Fruit fly (Drosophila melanogaster): Measurements from ENCODE around the gene CG33768.

The CG33768 gene

DNA sequence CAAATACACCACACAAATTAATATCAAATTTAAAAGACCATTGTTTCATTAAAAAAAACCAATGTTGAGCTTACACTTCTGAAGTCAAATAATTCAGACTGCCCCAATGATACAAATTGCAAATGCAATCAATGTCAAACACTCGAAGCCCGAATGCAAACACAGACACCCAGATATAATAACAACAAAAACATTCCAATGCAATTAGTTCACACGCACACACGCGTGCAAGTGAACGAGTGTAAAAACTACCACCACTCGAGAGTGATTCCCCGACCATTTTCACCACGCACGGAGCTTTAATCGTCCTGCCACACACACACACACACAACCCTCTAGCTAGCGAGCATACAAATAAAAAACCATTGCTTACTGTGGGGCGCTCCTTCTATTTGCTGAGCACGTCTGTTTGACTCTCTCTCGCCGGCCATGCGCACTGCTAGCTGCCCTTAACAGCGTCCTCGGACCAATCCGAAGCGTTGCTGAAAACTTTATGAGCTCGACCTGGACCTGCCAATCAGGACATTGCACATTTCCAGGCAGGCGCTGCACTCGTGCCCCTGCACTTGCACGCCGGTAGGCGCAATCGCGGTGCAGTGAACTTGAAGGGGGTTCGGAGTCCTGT, 4.6 kb upstream of the CG33768 start:
- TF ChIP-seq CG10348 (GFP tag; IDR thresholded peaks at IDR 0.05) (no peak), CG8301 (tag; optimal IDR thresholded peaks at IDR 0.05) (no peak), CG9948 (tag; optimal IDR thresholded peaks at IDR 0.05) (no peak), CG8159 (tag; optimal IDR thresholded peaks at IDR 0.05) (no peak), CG14655 (GFP tag; optimal IDR thresholded peaks at IDR 0.05) (no peak), Ets98B (GFP tag; IDR thresholded peaks at IDR 0.05) (no peak), CG17806 (tag; optimal IDR thresholded peaks at IDR 0.05) (no peak), Snoo (tag; optimal IDR thresholded peaks at IDR 0.05) (no peak), Pif1A (GFP tag; optimal IDR thresholded peaks at IDR 0.05) (no peak)

DNA sequence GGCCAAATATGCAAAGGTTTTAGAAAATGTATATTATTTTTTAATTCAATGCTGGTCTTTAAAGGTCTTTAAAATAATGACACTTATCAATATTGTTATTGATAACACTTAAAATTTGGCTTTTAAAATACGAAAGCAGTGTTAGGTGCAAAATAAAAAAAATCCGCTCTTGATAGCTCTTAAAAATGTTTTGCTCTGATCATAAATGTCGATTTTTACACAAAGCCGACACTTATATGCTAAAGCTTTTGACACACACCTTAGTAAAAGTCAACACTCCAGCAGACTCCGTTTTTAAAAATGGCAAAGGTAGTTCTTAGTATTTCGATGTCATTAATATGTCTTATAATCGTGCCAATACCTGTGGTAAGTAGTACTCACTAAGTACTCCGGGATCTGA, 1.6 kb upstream of the CG33768 start, which contains the start of gene CG33766:
Gene CG33766, plus strand, starts transcription at position 301 of the 400 bp plus-strand sequence.
- no peak for TF ChIP-seq rn (GFP tag; IDR thresholded peaks at IDR 0.05)
- no peak for TF ChIP-seq CG17806 (tag; optimal IDR thresholded peaks at IDR 0.05)
- no peak for TF ChIP-seq CG13204 (GFP tag; optimal IDR thresholded peaks at IDR 0.05)
- no peak for TF ChIP-seq CG14655 (GFP tag; optimal IDR thresholded peaks at IDR 0.05)
- no peak for TF ChIP-seq CG32121 (GFP tag; IDR thresholded peaks at IDR 0.05)
- TF ChIP-seq EcR (GFP tag; optimal IDR thresholded peaks at IDR 0.05) = no peak
- TF ChIP-seq Pif1A (GFP tag; optimal IDR thresholded peaks at IDR 0.05) = no peak
- no peak for TF ChIP-seq CG34367 (tag; optimal IDR thresholded peaks at IDR 0.05)
- no peak for TF ChIP-seq Pif1B (GFP tag; optimal IDR thresholded peaks at IDR 0.05)
- no peak for TF ChIP-seq CG12605 (GFP tag; IDR thresholded peaks at IDR 0.05)
- TF ChIP-seq CG9948 (tag; optimal IDR thresholded peaks at IDR 0.05) = no peak
- TF ChIP-seq CG8159 (tag; optimal IDR thresholded peaks at IDR 0.05) = no peak
- TF ChIP-seq CG4496 (GFP tag; IDR thresholded peaks at IDR 0.05) = no peak
- no peak for TF ChIP-seq CG10348 (GFP tag; IDR thresholded peaks at IDR 0.05)
- TF ChIP-seq CG8301 (tag; optimal IDR thresholded peaks at IDR 0.05) = no peak
- no peak for TF ChIP-seq D1 (tag; optimal IDR thresholded peaks at IDR 0.05)

DNA sequence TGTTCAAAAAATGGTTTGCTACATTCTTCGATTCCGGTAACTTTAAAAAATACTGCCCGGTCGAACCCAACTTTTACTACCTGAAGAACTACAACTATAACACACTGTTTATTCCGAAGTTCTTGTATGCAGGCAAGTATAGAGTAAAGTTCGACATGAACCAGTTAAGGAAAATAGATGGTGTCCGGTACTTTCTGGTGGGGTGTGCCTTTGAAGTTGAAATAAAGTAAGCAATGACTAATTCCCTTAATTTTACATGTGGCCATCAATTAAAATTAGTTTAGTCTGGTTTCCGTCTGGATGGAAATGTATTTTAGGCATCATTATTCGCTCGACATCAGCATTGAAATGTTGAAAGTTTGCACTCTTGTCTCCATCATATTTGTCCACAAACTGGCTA, 956 bp upstream of the CG33768 start, which contains the start of gene CG33767:
Gene CG33767, plus strand, starts transcription at position 301 of the 400 bp plus-strand sequence.
- TF ChIP-seq CG34367 (tag; optimal IDR thresholded peaks at IDR 0.05) (no peak), CG8301 (tag; optimal IDR thresholded peaks at IDR 0.05) (no peak), Pif1B (GFP tag; optimal IDR thresholded peaks at IDR 0.05) (no peak), gl (tag; optimal IDR thresholded peaks at IDR 0.05) (no peak), CG10348 (GFP tag; IDR thresholded peaks at IDR 0.05) (no peak), CG12605 (GFP tag; IDR thresholded peaks at IDR 0.05) (no peak), CG32121 (GFP tag; IDR thresholded peaks at IDR 0.05) (no peak), CG8159 (tag; optimal IDR thresholded peaks at IDR 0.05) (no peak), Snoo (tag; optimal IDR thresholded peaks at IDR 0.05) (no peak), EcR (GFP tag; optimal IDR thresholded peaks at IDR 0.05) (no peak)

DNA sequence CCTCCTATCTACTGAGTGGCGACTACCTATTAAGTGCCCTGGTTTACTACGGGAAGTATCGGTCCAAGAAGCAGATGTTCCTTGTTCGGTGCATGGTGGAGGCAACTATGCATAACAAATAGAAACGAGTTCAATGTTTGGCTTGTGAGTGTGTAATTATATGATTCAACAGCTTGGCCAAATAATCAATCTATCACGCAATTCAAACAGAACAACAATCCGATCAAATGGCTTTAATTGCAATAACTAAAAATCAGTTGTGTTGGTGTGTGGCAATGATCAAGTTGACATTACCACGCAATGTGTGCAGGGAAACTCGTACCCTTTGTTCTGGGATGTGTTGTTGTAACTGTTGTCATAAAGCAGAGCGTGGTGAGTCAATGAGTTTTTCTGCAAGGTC, 664 bp downstream of the CG33768 start, which contains the start of gene CG33769:
Gene CG33769, plus strand, starts transcription at position 301 of the 400 bp plus-strand sequence.
- TF ChIP-seq CG34367 (tag; optimal IDR thresholded peaks at IDR 0.05) (no peak), gl (tag; optimal IDR thresholded peaks at IDR 0.05) (no peak), CG10348 (GFP tag; IDR thresholded peaks at IDR 0.05) (no peak), CG17806 (tag; optimal IDR thresholded peaks at IDR 0.05) (no peak), Pif1B (GFP tag; optimal IDR thresholded peaks at IDR 0.05) (no peak), Ets98B (GFP tag; IDR thresholded peaks at IDR 0.05) (no peak), D1 (tag; optimal IDR thresholded peaks at IDR 0.05) (no peak), CG9948 (tag; optimal IDR thresholded peaks at IDR 0.05) (no peak), fd96Ca (GFP tag; IDR thresholded peaks at IDR 0.05) (no peak), CG15710 (tag; optimal IDR thresholded peaks at IDR 0.05) (no peak), Pif1A (GFP tag; optimal IDR thresholded peaks at IDR 0.05) (no peak), Snoo (tag; optimal IDR thresholded peaks at IDR 0.05) (no peak)

DNA sequence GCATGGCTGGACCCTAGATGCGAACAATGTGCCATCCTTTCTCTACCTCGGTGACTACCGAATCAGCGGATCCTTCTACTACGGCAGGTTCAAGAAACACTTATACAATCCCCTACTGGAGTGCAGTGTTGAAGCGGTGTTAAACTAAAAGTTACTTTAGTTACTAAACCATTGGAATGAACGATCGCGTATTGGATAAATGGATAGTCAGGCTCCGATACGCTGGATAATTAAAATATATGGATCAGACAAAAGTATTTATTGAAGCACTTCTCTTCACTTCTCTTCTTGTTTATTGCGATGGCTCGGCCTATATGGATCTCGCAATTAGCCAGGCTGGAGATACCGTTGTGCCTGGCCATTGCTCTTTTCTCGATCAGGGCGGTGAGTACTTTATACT, 1.4 kb downstream of the CG33768 start, which contains the start of gene CG33770:
Gene CG33770, plus strand, starts transcription at position 301 of the 400 bp plus-strand sequence.
- TF ChIP-seq CG4496 (GFP tag; IDR thresholded peaks at IDR 0.05) (no peak), CG34367 (tag; optimal IDR thresholded peaks at IDR 0.05) (no peak), CG8159 (tag; optimal IDR thresholded peaks at IDR 0.05) (no peak), CG12605 (GFP tag; IDR thresholded peaks at IDR 0.05) (no peak), rn (GFP tag; IDR thresholded peaks at IDR 0.05) (no peak), gl (tag; optimal IDR thresholded peaks at IDR 0.05) (no peak), Snoo (tag; optimal IDR thresholded peaks at IDR 0.05) (no peak), EcR (GFP tag; optimal IDR thresholded peaks at IDR 0.05) (no peak), CG9948 (tag; optimal IDR thresholded peaks at IDR 0.05) (no peak), CG14655 (GFP tag; optimal IDR thresholded peaks at IDR 0.05) (no peak), Pif1A (GFP tag; optimal IDR thresholded peaks at IDR 0.05) (no peak), D1 (tag; optimal IDR thresholded peaks at IDR 0.05) (no peak), CG15710 (tag; optimal IDR thresholded peaks at IDR 0.05) (no peak), CG17806 (tag; optimal IDR thresholded peaks at IDR 0.05) (no peak), CG13204 (GFP tag; optimal IDR thresholded peaks at IDR 0.05) (no peak), fd96Ca (GFP tag; IDR thresholded peaks at IDR 0.05) (no peak), CG10348 (GFP tag; IDR thresholded peaks at IDR 0.05) (no peak)

DNA sequence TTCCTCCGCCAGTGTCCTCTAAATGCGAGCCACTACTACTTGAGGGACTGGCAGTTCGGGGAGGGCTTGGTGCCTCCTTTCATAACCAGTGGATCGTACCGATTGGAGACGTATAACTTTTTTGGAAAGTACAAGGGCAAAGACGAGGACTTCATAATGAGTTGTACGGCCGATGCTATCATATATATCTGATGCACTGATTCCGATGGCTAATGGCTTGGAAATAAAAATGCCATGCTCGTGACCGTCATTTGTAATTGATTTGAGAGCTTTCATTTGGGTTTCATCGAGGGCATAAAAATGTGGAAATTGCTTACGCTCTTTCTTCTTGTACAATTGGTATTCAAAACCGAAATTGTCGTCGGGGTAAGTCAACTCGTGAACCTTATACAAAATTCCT, 2.1 kb downstream of the CG33768 start, which contains the start of gene CG33771:
Gene CG33771, plus strand, starts transcription at position 301 of the 400 bp plus-strand sequence.
- TF ChIP-seq CG12605 (GFP tag; IDR thresholded peaks at IDR 0.05) (no peak), Pif1B (GFP tag; optimal IDR thresholded peaks at IDR 0.05) (no peak), EcR (GFP tag; optimal IDR thresholded peaks at IDR 0.05) (no peak), Ets98B (GFP tag; IDR thresholded peaks at IDR 0.05) (no peak), CG8301 (tag; optimal IDR thresholded peaks at IDR 0.05) (no peak), CG4496 (GFP tag; IDR thresholded peaks at IDR 0.05) (no peak), Snoo (tag; optimal IDR thresholded peaks at IDR 0.05) (no peak), CG8159 (tag; optimal IDR thresholded peaks at IDR 0.05) (no peak), CG10348 (GFP tag; IDR thresholded peaks at IDR 0.05) (no peak), Pif1A (GFP tag; optimal IDR thresholded peaks at IDR 0.05) (no peak), CG34367 (tag; optimal IDR thresholded peaks at IDR 0.05) (no peak)

Data from whole organism, pupa.